Worm (Caenorhabditis elegans) whole organism, young adult: ENCODE results near the gene T24D5.2.
A peak's percentile ranks its signal among the peaks of the same experiment; 100 is the strongest.

Experiments
- B0261.1 ChIP-seq: sonication (generic microtip); optimal IDR thresholded peaks from 2 replicates; lab custom pipeline; 2016; ENCODE audit warnings: mild to moderate bottlenecking, missing genetic modification characterization, moderate library complexity, missing compliant biosample characterization
- D2030.7 ChIP-seq: fragments of 200-800 bp; sonication (Bioruptor generic); IDR thresholded peaks from 2 replicates; pipeline ENCODE4 v1.3.6; 2022; ENCODE audit warnings: missing genetic modification reagents, missing genetic modification characterization, missing compliant biosample characterization
- F37B4.10 ChIP-seq: fragments of 200-800 bp; sonication (Bioruptor generic); IDR thresholded peaks from 2 replicates; pipeline ENCODE4 v1.3.6; 2022; ENCODE audit warnings: missing genetic modification characterization, missing compliant biosample characterization
- F49E8.2 ChIP-seq: sonication (generic microtip); optimal IDR thresholded peaks from 3 replicates; lab custom pipeline; 2017; ENCODE audit warnings: missing genetic modification characterization, mild to moderate bottlenecking, missing compliant biosample characterization, antibody characterized with exemption, moderate library complexity; ENCODE audit not compliant: insufficient read depth
- Y53F4B.3 ChIP-seq: fragments of 200-800 bp; sonication (Bioruptor generic); IDR thresholded peaks from 2 replicates; pipeline ENCODE4 v1.3.6; 2022; ENCODE audit warnings: missing genetic modification reagents, missing genetic modification characterization, missing compliant biosample characterization
- Y53G8AR.9 ChIP-seq: fragments of 200-800 bp; sonication (Bioruptor generic); conservative IDR thresholded peaks from 2 replicates; pipeline ENCODE4 v1.3.6; 2022; ENCODE audit warnings: missing genetic modification reagents, missing genetic modification characterization, missing compliant biosample characterization
- Y56A3A.18 ChIP-seq: fragments of 200-800 bp; sonication (Bioruptor generic); IDR thresholded peaks from 2 replicates; pipeline ENCODE4 v1.3.6; 2022; ENCODE audit warnings: missing genetic modification reagents, missing genetic modification characterization, missing compliant biosample characterization
- ama-1 ChIP-seq, 3 experiments: fragments of 150-350 bp in 1 of 3; sonication (generic microtip) in 2 of 3; optimal IDR thresholded peaks; 2 replicates each; lab custom pipeline; 2014 to 2018; ENCODE audit warnings: missing biosample characterization in 2 of 3, missing genetic modification characterization in 2 of 3, missing genetic modification reagents in 2 of 3
- bed-2 ChIP-seq: fragments of 200-800 bp; sonication (Bioruptor generic); IDR thresholded peaks from 2 replicates; pipeline ENCODE4 v1.3.6; 2022; ENCODE audit warnings: missing genetic modification reagents, missing genetic modification characterization, missing compliant biosample characterization
- cebp-1 ChIP-seq, 2 experiments: fragments of 200-800 bp in 1 of 2; sonication (Bioruptor generic) in 1 of 2; sonication (generic microtip) in 1 of 2; IDR thresholded peaks in 1 of 2; optimal IDR thresholded peaks in 1 of 2; 2 replicates each; pipeline versions ENCODE4 v1.3.6 to Lab custom; 2017 to 2022; ENCODE audit warnings: missing compliant biosample characterization in 2 of 2, missing genetic modification characterization in 2 of 2, mild to moderate bottlenecking in 1 of 2, missing genetic modification reagents in 1 of 2, moderate library complexity in 1 of 2
- ceh-27 ChIP-seq: fragments of 200-800 bp; sonication (Bioruptor generic); optimal IDR thresholded peaks from 2 replicates; lab custom pipeline; 2018; ENCODE audit warnings: mild to moderate bottlenecking, missing genetic modification characterization, moderate library complexity, missing compliant biosample characterization
- ceh-58 ChIP-seq: fragments of 200-800 bp; sonication (Bioruptor generic); IDR thresholded peaks from 2 replicates; pipeline ENCODE4 v1.3.6; 2022; ENCODE audit warnings: missing genetic modification characterization, missing compliant biosample characterization
- ceh-91 ChIP-seq: fragments of 200-800 bp; sonication (Bioruptor generic); IDR thresholded peaks from 2 replicates; pipeline ENCODE4 v1.3.6; 2022; ENCODE audit warnings: missing genetic modification reagents, missing genetic modification characterization, missing compliant biosample characterization
- chd-7 ChIP-seq: sonication (generic microtip); optimal IDR thresholded peaks from 2 replicates; lab custom pipeline; 2016; ENCODE audit warnings: mild to moderate bottlenecking, missing genetic modification characterization, moderate library complexity, missing compliant biosample characterization
- die-1 ChIP-seq: sonication (generic microtip); optimal IDR thresholded peaks from 2 replicates; lab custom pipeline; 2016; ENCODE audit warnings: missing genotype, mild to moderate bottlenecking, missing genetic modification characterization, missing compliant biosample characterization
- dpff-1 ChIP-seq: sonication (generic microtip); optimal IDR thresholded peaks from 2 replicates; lab custom pipeline; 2017; ENCODE audit warnings: mild to moderate bottlenecking, missing genetic modification characterization, missing compliant biosample characterization
- egl-18 ChIP-seq: fragments of 200-800 bp; sonication (Bioruptor generic); IDR thresholded peaks from 2 replicates; pipeline ENCODE4 v1.3.6; 2022; ENCODE audit warnings: missing genetic modification reagents, missing genetic modification characterization, missing compliant biosample characterization
- egl-44 ChIP-seq: fragments of 200-800 bp; sonication (Bioruptor generic); IDR thresholded peaks from 2 replicates; pipeline ENCODE4 v1.3.6; 2022; ENCODE audit warnings: missing genetic modification reagents, missing genetic modification characterization, missing compliant biosample characterization
- egrh-3 ChIP-seq: fragments of 200-800 bp; sonication (Bioruptor generic); IDR thresholded peaks from 2 replicates; pipeline ENCODE4 v1.3.6; 2022; ENCODE audit warnings: missing genetic modification reagents, missing genetic modification characterization, missing compliant biosample characterization
- him-1 ChIP-seq: sonication (generic microtip); optimal IDR thresholded peaks from 2 replicates; lab custom pipeline; 2016; ENCODE audit warnings: missing genotype, missing genetic modification reagents, missing genetic modification characterization, missing compliant biosample characterization
- hlh-12 ChIP-seq: sonication (generic microtip); optimal IDR thresholded peaks from 2 replicates; lab custom pipeline; 2016; ENCODE audit warnings: missing genetic modification characterization, missing compliant biosample characterization
- lin-40 ChIP-seq: sonication (generic microtip); optimal IDR thresholded peaks from 2 replicates; lab custom pipeline; 2016; ENCODE audit warnings: missing genetic modification characterization, mild to moderate bottlenecking, missing compliant biosample characterization, missing genotype, missing genetic modification reagents
- lsl-1 ChIP-seq: fragments of 200-800 bp; sonication (Bioruptor generic); optimal IDR thresholded peaks from 2 replicates; lab custom pipeline; 2018; ENCODE audit warnings: mild to moderate bottlenecking, missing genetic modification characterization, moderate library complexity, missing compliant biosample characterization
- madf-3 ChIP-seq: fragments of 200-800 bp; sonication (Bioruptor generic); IDR thresholded peaks from 2 replicates; pipeline ENCODE4 v1.3.6; 2022; ENCODE audit warnings: missing genetic modification reagents, missing genetic modification characterization, missing compliant biosample characterization
- nhr-120 ChIP-seq: fragments of 200-800 bp; sonication (Bioruptor generic); IDR thresholded peaks from 2 replicates; pipeline ENCODE4 v1.3.6; 2022; ENCODE audit warnings: missing genetic modification characterization, missing compliant biosample characterization
- nhr-90 ChIP-seq: sonication (generic microtip); optimal IDR thresholded peaks from 2 replicates; lab custom pipeline; 2016; ENCODE audit warnings: missing genotype, mild to moderate bottlenecking, missing genetic modification characterization, missing compliant biosample characterization
- rec-8 ChIP-seq, 2 experiments: sonication (generic microtip); optimal IDR thresholded peaks; 2 replicates each; lab custom pipeline; 2016; ENCODE audit warnings: mild to moderate bottlenecking in 2 of 2, missing genetic modification characterization in 2 of 2, missing genetic modification reagents in 2 of 2, missing genotype in 2 of 2, missing biosample characterization in 1 of 2, missing compliant biosample characterization in 1 of 2, moderate library complexity in 1 of 2
- sea-2 ChIP-seq: fragments of 200-800 bp; sonication (Bioruptor generic); IDR thresholded peaks from 2 replicates; pipeline ENCODE4 v1.3.6; 2022; ENCODE audit warnings: missing genetic modification characterization, missing compliant biosample characterization
- snpc-1.1 ChIP-seq: sonication (generic microtip); optimal IDR thresholded peaks from 2 replicates; lab custom pipeline; 2017; ENCODE audit warnings: missing genetic modification characterization, mild to moderate bottlenecking, missing compliant biosample characterization, antibody characterized with exemption, moderate library complexity, missing genotype, missing genetic modification reagents; ENCODE audit not compliant: insufficient read depth
- sptf-2 ChIP-seq: fragments of 200-800 bp; sonication (Bioruptor generic); optimal IDR thresholded peaks from 2 replicates; lab custom pipeline; 2018; ENCODE audit warnings: mild to moderate bottlenecking, missing genetic modification characterization, missing compliant biosample characterization
- tlf-1 ChIP-seq: fragments of 200-800 bp; sonication (Bioruptor generic); optimal IDR thresholded peaks from 2 replicates; lab custom pipeline; 2018; ENCODE audit warnings: mild to moderate bottlenecking, missing genetic modification characterization, missing compliant biosample characterization
- xnd-1 ChIP-seq: sonication (generic microtip); optimal IDR thresholded peaks from 2 replicates; lab custom pipeline; 2016; ENCODE audit warnings: missing genotype, missing genetic modification reagents, missing genetic modification characterization, missing compliant biosample characterization
- zfh-2 ChIP-seq: fragments of 200-800 bp; sonication (Bioruptor generic); conservative IDR thresholded peaks from 2 replicates; pipeline ENCODE4 v1.3.6; 2022; ENCODE audit warnings: missing genetic modification reagents, missing genetic modification characterization, missing compliant biosample characterization
- zim-3 ChIP-seq: sonication (generic microtip); optimal IDR thresholded peaks from 2 replicates; lab custom pipeline; 2017; ENCODE audit warnings: mild to moderate bottlenecking, missing genetic modification characterization, moderate library complexity, missing compliant biosample characterization
- ztf-18 ChIP-seq: sonication (generic microtip); optimal IDR thresholded peaks from 2 replicates; lab custom pipeline; 2016; ENCODE audit warnings: missing genotype, mild to moderate bottlenecking, missing genetic modification characterization, missing compliant biosample characterization
- ztf-22 ChIP-seq: fragments of 200-800 bp; sonication (Bioruptor generic); optimal IDR thresholded peaks from 2 replicates; lab custom pipeline; 2018; ENCODE audit warnings: mild to moderate bottlenecking, missing genetic modification characterization, moderate library complexity, missing compliant biosample characterization
- ztf-25 ChIP-seq: fragments of 200-800 bp; sonication (Bioruptor generic); IDR thresholded peaks from 2 replicates; pipeline ENCODE4 v1.3.6; 2022; ENCODE audit warnings: missing genetic modification reagents, missing genetic modification characterization, missing compliant biosample characterization

The T24D5.2 gene

DNA sequence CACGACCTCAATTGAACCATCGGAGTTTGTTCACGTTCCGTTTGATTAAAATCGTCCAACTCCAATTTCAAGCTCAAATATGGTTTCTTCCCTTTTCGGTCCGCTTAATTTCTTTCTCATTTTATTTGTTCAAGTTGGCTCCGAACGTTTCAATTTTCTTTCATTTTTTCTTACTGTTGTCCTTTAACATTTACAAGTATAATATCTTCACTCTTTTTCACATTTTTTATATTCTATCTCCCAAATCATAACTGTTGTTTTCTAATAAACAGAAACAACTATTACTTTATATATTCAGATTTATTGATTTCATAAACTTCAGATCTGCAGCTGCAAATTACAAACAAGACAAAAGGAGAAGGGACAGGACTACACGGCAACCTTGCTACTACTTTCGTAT, 2.8 kb downstream of the T24D5.2 start:
- TF ChIP-seq hlh-12 (tag; lab: Kevin White, UChicago) (no peak), Y56A3A.18 (GFP tag; lab: Robert Waterston, UW) (no peak)

DNA sequence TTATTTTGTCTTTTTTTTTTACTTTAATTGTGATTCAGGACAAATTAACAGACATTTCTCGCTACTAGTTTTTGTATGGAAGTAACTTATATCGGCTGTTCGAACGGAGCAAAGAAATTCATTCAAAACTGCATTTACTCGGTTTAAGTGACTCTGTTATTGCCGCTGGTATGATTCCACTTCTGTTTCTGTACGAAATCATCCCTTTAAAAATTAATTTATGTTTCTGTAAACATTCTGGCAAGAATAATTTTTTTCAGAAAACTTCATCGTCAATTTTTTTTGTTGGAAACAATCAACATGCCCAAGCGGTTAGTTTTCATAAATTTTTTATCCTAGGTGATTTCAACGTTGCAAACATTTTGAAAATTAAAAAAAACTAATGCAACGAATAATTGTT, 6.5 kb downstream of the T24D5.2 start, which contains the start of gene T24D5.3:
T24D5.3 (plus strand) TSS at position 301 of the 400 bp plus-strand sequence.
- TF ChIP-seq sea-2 (no peak), cebp-1 (GFP tag; IDR thresholded peaks at IDR 0.05; lab: Robert Waterston, UW) (no peak), cebp-1 (tag; optimal IDR thresholded peaks at IDR 0.05; lab: Kevin White, UChicago) (no peak), B0261.1 (tag; lab: Kevin White, UChicago) (no peak), die-1 (tag; lab: Kevin White, UChicago) (no peak), egl-44 (GFP tag; lab: Robert Waterston, UW) (no peak), tlf-1 (GFP tag; lab: Kevin White, UChicago) (no peak), xnd-1 (tag; lab: Kevin White, UChicago) (no peak), dpff-1 (tag; lab: Kevin White, UChicago) (no peak), him-1 (tag; lab: Kevin White, UChicago) (no peak), F37B4.10 (GFP tag; lab: Robert Waterston, UW) (no peak), nhr-90 (tag; lab: Kevin White, UChicago) (no peak), zim-3 (tag; lab: Kevin White, UChicago) (no peak), ztf-18 (tag; lab: Kevin White, UChicago) (no peak), snpc-1.1 (no peak), F49E8.2 (no peak), D2030.7 (no peak), zfh-2 (no peak)

DNA sequence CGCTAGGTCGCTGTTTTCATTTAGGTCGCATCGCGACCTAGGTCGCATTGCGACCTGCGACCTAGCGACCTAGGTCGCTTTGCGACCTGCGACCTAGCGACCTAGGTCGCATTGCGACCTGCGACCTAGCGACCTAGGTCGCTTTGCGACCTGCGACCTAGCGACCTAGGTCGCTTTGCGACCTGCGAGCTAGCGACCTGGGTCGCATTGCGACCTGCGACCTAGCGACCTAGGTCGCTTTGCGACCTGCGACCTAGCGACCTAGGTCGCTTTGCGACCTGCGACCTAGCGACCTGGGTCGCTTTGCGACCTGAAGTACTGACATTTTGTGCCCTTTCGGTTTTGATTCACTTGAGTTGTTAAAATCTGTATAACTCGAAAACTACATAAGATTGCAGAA, 8.2 kb downstream of the T24D5.2 start:
- peak; percentile 62; the same call in 1 of the 2 replicates for TF ChIP-seq egrh-3 (GFP tag; lab: Robert Waterston, UW)

DNA sequence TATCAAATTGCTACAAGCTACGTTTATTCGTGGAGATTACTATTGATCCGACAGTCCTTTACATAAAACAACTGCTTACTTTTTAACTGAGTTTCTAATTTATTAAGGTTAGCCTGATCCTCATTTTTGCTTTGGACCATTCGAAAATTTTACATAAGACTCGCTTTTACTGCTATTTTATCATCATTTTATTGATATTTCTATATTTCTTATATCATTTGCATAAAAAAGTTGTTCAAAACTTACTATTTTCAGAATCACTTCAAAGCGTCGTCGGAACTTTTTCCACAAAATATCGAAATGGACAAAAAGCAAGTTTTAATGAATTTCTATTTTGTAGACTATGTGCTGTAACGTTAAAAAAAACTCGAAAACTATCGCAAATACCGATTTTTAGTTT, 11.8 kb downstream of the T24D5.2 start, which contains the start of gene T24D5.1:
T24D5.1 (plus strand) TSS at position 301 of the 400 bp plus-strand sequence.
- no peak for TF ChIP-seq lsl-1 (GFP tag; lab: Kevin White, UChicago)
- no peak for TF ChIP-seq ceh-27
- TF ChIP-seq Y53G8AR.9 = no peak
- TF ChIP-seq lin-40 (tag; lab: Kevin White, UChicago) = no peak
- no peak for TF ChIP-seq ztf-25 (GFP tag; lab: Robert Waterston, UW)
- no peak for TF ChIP-seq chd-7 (tag; lab: Kevin White, UChicago)
- no peak for TF ChIP-seq madf-3 (GFP tag; lab: Robert Waterston, UW)
- no peak for TF ChIP-seq zfh-2
- TF ChIP-seq ztf-22 (GFP tag; lab: Kevin White, UChicago) = no peak
- no peak for TF ChIP-seq nhr-120 (GFP tag; lab: Robert Waterston, UW)
- no peak for TF ChIP-seq bed-2 (GFP tag; lab: Robert Waterston, UW)
- no peak for TF ChIP-seq ceh-91
- TF ChIP-seq ama-1 (optimal IDR thresholded peaks at IDR 0.05; lab: Kevin White, UChicago) = no peak
- no peak for TF ChIP-seq ama-1 (GFP tag; optimal IDR thresholded peaks at IDR 0.05; lab: Kevin White, UChicago)
- no peak for TF ChIP-seq Y53F4B.3
- TF ChIP-seq egl-18 (GFP tag; lab: Robert Waterston, UW) = no peak
- no peak for TF ChIP-seq rec-8 (tag; optimal IDR thresholded peaks at IDR 0.05; lab: Kevin White, UChicago)
- no peak for TF ChIP-seq sptf-2 (GFP tag; lab: Kevin White, UChicago)
- no peak for TF ChIP-seq ceh-58
